Worm (Caenorhabditis elegans) whole organism, L4/young adult: ENCODE data around the gene par-5.
A peak's percentile ranks its signal among the peaks of the same experiment; 100 is the strongest.

Experiments used
- W03F9.2 ChIP-seq: fragments of 150-350 bp; optimal IDR thresholded peaks from 2 replicates; lab custom pipeline; 2014; ENCODE audit warnings: missing biosample characterization, missing genetic modification characterization
- dao-5 ChIP-seq: sonication (generic microtip); optimal IDR thresholded peaks from 2 replicates; lab custom pipeline; 2016; ENCODE audit warnings: missing genotype, missing genetic modification characterization, moderate library complexity, missing compliant biosample characterization
- him-1 ChIP-seq: sonication (generic microtip); optimal IDR thresholded peaks from 2 replicates; lab custom pipeline; 2016; ENCODE audit warnings: missing genotype, missing genetic modification reagents, missing genetic modification characterization, missing compliant biosample characterization

par-5 gene

ce11 chrIV:11821591-11822361, at the start of gene par-5, which contains the start of gene M117.3:
TSS of gene par-5 (minus strand) at chrIV:11821924.
TSS of gene M117.3 (plus strand) at chrIV:11822206.
- TF ChIP-seq him-1 (tag; lab: Kevin White, UChicago) (peak; percentile 56), dao-5 (no peak), W03F9.2 (tag; lab: Kevin White, UChicago) (no peak)

ce11 chrIV:11871083-11871482, 49.4 kb upstream of the par-5 start:
- TF ChIP-seq dao-5 = no peak
- peak; percentile 36 for TF ChIP-seq him-1 (tag; lab: Kevin White, UChicago)

DNA sequence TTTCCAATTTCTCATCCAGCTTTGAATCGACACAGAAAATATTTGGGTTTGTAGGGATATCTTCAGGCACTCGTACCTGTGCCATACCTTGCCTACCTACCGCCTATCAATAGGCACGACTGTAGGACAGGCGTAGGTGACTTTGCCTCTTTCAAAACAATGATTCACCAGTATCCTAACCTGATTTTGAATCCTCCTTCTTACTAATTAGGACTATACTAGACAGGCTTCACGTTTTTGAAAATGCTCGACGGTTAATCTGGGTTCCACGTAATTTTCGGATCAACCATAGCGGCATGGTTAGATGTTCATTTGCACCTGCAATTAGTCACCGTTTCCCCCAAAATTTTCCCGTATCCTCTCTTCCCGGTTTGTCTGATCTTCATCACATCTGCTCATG, 46.7 kb upstream of the par-5 start:
- TF ChIP-seq W03F9.2 (tag; lab: Kevin White, UChicago) (no peak), dao-5 (no peak), him-1 (tag; lab: Kevin White, UChicago) (no peak)

DNA sequence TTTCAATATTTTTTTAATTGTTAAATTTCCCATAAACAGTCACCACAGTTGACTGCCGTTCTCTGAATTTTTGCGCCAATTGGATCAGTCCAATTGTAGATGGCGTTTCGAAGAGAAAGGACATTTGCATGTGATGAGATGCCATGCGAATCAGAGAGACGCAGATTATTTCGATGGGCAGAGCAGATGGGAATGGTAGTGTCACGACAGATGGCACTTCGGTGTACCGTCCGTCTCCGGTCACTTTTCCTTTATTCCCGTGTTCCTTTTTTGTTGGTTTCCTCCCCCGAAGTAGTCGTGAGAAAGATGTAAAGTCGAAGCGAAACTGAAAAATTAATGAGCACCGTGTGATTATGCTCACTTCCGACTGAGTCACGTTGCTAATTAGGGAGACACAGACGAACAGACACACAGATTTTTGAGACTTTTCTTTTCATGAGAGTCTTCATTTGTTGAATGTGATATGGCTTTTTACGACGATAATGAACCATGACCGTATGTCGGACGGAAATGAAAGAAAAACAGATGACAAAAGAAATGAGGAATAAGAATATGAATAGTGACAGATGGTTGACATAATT, 46.0 kb upstream of the par-5 start:
- TF ChIP-seq W03F9.2 (tag; lab: Kevin White, UChicago) = no peak
- no peak for TF ChIP-seq dao-5
- no peak for TF ChIP-seq him-1 (tag; lab: Kevin White, UChicago)

ce11 chrIV:11864226-11864625, 42.5 kb upstream of the par-5 start, which contains the start of gene trpa-1:
TSS of gene trpa-1 (plus strand) at chrIV:11864526.
- TF ChIP-seq dao-5 (no peak), W03F9.2 (tag; lab: Kevin White, UChicago) (no peak), him-1 (tag; lab: Kevin White, UChicago) (no peak)

DNA sequence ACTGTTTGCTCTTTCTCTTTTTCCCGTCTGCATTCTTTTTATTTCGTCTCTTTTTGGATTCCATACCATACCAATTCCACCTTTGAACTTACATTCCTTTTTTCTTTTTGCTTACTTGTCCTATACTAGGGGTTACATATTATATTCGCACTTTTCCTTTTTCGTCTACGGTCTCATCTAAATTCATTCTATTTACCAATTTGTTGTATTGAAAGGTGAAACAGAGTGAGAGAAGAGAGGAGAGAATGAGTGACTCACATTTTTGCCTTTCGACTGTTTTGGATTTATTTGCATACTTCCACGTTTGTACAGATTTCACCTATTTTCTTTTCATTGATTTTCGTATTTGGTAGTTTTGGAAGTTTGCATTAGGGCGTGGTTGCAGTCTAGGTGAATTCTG, 41.7 kb upstream of the par-5 start:
- TF ChIP-seq dao-5 (no peak), W03F9.2 (tag; lab: Kevin White, UChicago) (no peak), him-1 (tag; lab: Kevin White, UChicago) (no peak)

- TF ChIP-seq dao-5 = no peak
- TF ChIP-seq him-1 (tag; lab: Kevin White, UChicago) = no peak
- TF ChIP-seq W03F9.2 (tag; lab: Kevin White, UChicago) = no peak
Measured at ce11 chrIV:11859995-11860605, 38.4 kb upstream of the par-5 start, which contains the start of gene mob-1. TSS of gene mob-1 (plus strand) at chrIV:11860555.

- no peak for TF ChIP-seq him-1 (tag; lab: Kevin White, UChicago)
- no peak for TF ChIP-seq dao-5
- TF ChIP-seq W03F9.2 (tag; lab: Kevin White, UChicago) = no peak
Measured at ce11 chrIV:11858142-11858541, 36.4 kb upstream of the par-5 start, which contains the start of gene let-92. TSS of gene let-92 (plus strand) at chrIV:11858442.

DNA sequence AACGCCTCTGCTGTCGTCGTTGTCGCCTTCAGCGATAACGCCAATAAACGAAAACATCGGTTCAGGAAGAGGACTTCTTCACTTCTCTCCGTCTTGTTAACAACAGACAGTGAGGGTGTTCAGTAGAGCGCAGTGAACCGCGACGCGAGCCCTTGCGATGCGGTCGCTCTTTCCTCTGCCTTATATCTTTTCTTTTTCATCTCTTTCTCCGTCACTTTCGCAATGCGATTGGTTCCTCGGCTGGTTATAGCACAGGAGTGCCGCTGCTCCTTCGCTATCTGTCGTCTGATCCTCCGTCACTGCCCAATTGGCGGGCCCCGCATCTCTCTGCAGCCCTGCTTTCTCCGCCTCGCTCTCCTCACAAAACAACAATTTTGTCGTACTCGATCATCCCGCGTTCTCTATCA, 35.4 kb upstream of the par-5 start:
- TF ChIP-seq dao-5 (no peak), him-1 (tag; lab: Kevin White, UChicago) (peak; percentile 72)

- TF ChIP-seq dao-5 (no peak), W03F9.2 (tag; lab: Kevin White, UChicago) (peak; percentile 26), him-1 (tag; lab: Kevin White, UChicago) (no peak)
Measured at ce11 chrIV:11855900-11856660, 34.4 kb upstream of the par-5 start, which contains the start of gene ech-2. TSS of gene ech-2 (minus strand) at chrIV:11856351.

- TF ChIP-seq W03F9.2 (tag; lab: Kevin White, UChicago) (no peak), him-1 (tag; lab: Kevin White, UChicago) (no peak), dao-5 (no peak)
Measured at ce11 chrIV:11855424-11855823, 33.7 kb upstream of the par-5 start.

- TF ChIP-seq him-1 (tag; lab: Kevin White, UChicago) (no peak), W03F9.2 (tag; lab: Kevin White, UChicago) (peak; percentile 50)
Measured at ce11 chrIV:11854777-11855176, 33.1 kb upstream of the par-5 start, which contains the start of gene tag-30. TSS of gene tag-30 (minus strand) at chrIV:11855159.

ce11 chrIV:11851882-11852281, 30.2 kb upstream of the par-5 start, which contains the start of gene F38H4.5:
TSS of gene F38H4.5 (plus strand) at chrIV:11852182.
- TF ChIP-seq him-1 (tag; lab: Kevin White, UChicago) (no peak), dao-5 (no peak), W03F9.2 (tag; lab: Kevin White, UChicago) (no peak)
